Worm (Caenorhabditis elegans): Measurements from ENCODE around the gene F45D3.3.

F45D3.3 gene

ce11 chrV:12599510-12600242 is 49.5 kb upstream of the F45D3.3 start, which contains the start of gene C14C10.5 (continued):
- TF ChIP-seq lin-14 (GFP tag; optimal IDR thresholded peaks at IDR 0.05) (peak; percentile 19), nhr-19 (GFP tag; conservative IDR thresholded peaks at IDR 0.05) (no peak), sptf-1 (tag; optimal IDR thresholded peaks at IDR 0.05) (no peak), mef-2 (tag; optimal IDR thresholded peaks at IDR 0.05) (no peak), lin-39 (tag; optimal IDR thresholded peaks at IDR 0.05) (no peak), nhr-12 (tag; optimal IDR thresholded peaks at IDR 0.05) (no peak), mep-1 (tag; optimal IDR thresholded peaks at IDR 0.05) (no peak), nhr-47 (tag; optimal IDR thresholded peaks at IDR 0.05) (peak; percentile 10), C16A3.4 (tag; optimal IDR thresholded peaks at IDR 0.05) (no peak), C34B4.2 (tag; optimal IDR thresholded peaks at IDR 0.05) (no peak), hpl-2 (GFP tag; optimal IDR thresholded peaks at IDR 0.05) (no peak), rnt-1 (tag; optimal IDR thresholded peaks at IDR 0.05) (no peak), sup-37 (GFP tag; optimal IDR thresholded peaks at IDR 0.05) (no peak), nhr-11 (tag; optimal IDR thresholded peaks at IDR 0.05) (no peak), nhr-90 (tag; optimal IDR thresholded peaks at IDR 0.05; ENCODE audit: poor library complexity) (no peak), hlh-4 (tag; optimal IDR thresholded peaks at IDR 0.05) (no peak), lin-13 (GFP tag; optimal IDR thresholded peaks at IDR 0.05) (no peak), lin-35 (GFP tag; optimal IDR thresholded peaks at IDR 0.05) (peak in 1 of 2 experiments; percentile 19), snu-23 (GFP tag; optimal IDR thresholded peaks at IDR 0.05) (peak; percentile 9), nhr-76 (tag; optimal IDR thresholded peaks at IDR 0.05) (no peak), nhr-20 (tag; optimal IDR thresholded peaks at IDR 0.05) (peak; percentile 14), irx-1 (tag; optimal IDR thresholded peaks at IDR 0.05) (no peak), snpc-4 (tag; optimal IDR thresholded peaks at IDR 0.05) (no peak)

DNA sequence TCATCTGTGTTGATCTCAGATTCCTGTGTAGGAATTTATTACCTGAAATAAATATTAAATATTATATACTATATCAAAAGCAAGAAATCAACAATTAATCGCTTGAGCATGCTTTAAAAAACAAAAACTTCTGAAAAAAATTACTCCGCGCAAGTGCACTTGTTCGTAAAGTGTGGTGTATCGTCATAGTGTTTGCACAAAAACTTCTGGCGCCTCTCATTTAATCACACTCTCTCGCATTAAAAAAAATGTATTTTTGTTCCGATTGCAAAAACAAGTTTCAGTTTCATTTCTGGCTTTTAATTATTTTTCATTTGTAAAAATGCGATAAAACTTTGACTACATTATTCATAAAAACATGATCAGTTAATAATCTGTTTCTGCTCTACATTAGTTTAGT is 48.9 kb upstream of the F45D3.3 start, which contains the start of the genes C14C10.10 and ril-2:
TSS of gene C14C10.10 (minus strand) at position 19 of the 400 bp plus-strand sequence.
TSS of gene ril-2 (minus strand) at position 48 of the 400 bp plus-strand sequence.
- no peak for TF ChIP-seq lin-13 (GFP tag; optimal IDR thresholded peaks at IDR 0.05)
- TF ChIP-seq elt-3 (tag; optimal IDR thresholded peaks at IDR 0.05), result no peak
- TF ChIP-seq lin-14 (GFP tag; optimal IDR thresholded peaks at IDR 0.05), result peak; percentile 56
- TF ChIP-seq dpl-1 (GFP tag; optimal IDR thresholded peaks at IDR 0.05), result peak in 2 of 3 experiments; percentile 43 to 45
- TF ChIP-seq ama-1 (optimal IDR thresholded peaks at IDR 0.05), result no peak
- no peak for TF ChIP-seq blmp-1 (tag; optimal IDR thresholded peaks at IDR 0.05)
- TF ChIP-seq lsy-2 (tag; optimal IDR thresholded peaks at IDR 0.05), result peak; percentile 4 to 51
- TF ChIP-seq hpl-2 (GFP tag; optimal IDR thresholded peaks at IDR 0.05), result no peak
- no peak for TF ChIP-seq zip-4 (GFP tag; optimal IDR thresholded peaks at IDR 0.05)
- TF ChIP-seq ceh-82 (tag; optimal IDR thresholded peaks at IDR 0.05), result peak in 2 of 3 experiments; percentile 13 to 32
- TF ChIP-seq nhr-47 (tag; optimal IDR thresholded peaks at IDR 0.05), result peak; percentile 49
- TF ChIP-seq mep-1 (tag; optimal IDR thresholded peaks at IDR 0.05), result peak; percentile 65
- peak; percentile 24 for TF ChIP-seq snpc-4 (tag; optimal IDR thresholded peaks at IDR 0.05)
- no peak for TF ChIP-seq nhr-12 (tag; optimal IDR thresholded peaks at IDR 0.05)
- TF ChIP-seq nhr-237 (tag; optimal IDR thresholded peaks at IDR 0.05), result no peak
- no peak for TF ChIP-seq C34B4.2 (tag; optimal IDR thresholded peaks at IDR 0.05)
- TF ChIP-seq snu-23 (GFP tag; optimal IDR thresholded peaks at IDR 0.05), result peak; percentile 43
- peak; percentile 84 for TF ChIP-seq F16B12.6 (tag; optimal IDR thresholded peaks at IDR 0.05)
- TF ChIP-seq mef-2 (tag; optimal IDR thresholded peaks at IDR 0.05), result no peak
- no peak for TF ChIP-seq hlh-4 (tag; optimal IDR thresholded peaks at IDR 0.05)
- no peak for TF ChIP-seq elt-2 (tag; optimal IDR thresholded peaks at IDR 0.05)
- TF ChIP-seq nhr-71 (tag; optimal IDR thresholded peaks at IDR 0.05), result peak; percentile 47
- no peak for TF ChIP-seq alr-1 (tag; optimal IDR thresholded peaks at IDR 0.05; ENCODE audit: borderline replicate concordance)
- TF ChIP-seq irx-1 (tag; optimal IDR thresholded peaks at IDR 0.05), result peak; percentile 36
- TF ChIP-seq lin-15B (tag; optimal IDR thresholded peaks at IDR 0.05), result no peak
- no peak for TF ChIP-seq nhr-85 (tag)
- TF ChIP-seq sox-4 (tag; optimal IDR thresholded peaks at IDR 0.05), result no peak
- TF ChIP-seq tbx-2 (tag; optimal IDR thresholded peaks at IDR 0.05), result peak; percentile 0
- TF ChIP-seq skn-1 (tag; optimal IDR thresholded peaks at IDR 0.05), result no peak
- no peak for TF ChIP-seq jun-1 (tag; optimal IDR thresholded peaks at IDR 0.05)
- peak in 1 of 2 experiments; percentile 34 for TF ChIP-seq lin-35 (GFP tag; optimal IDR thresholded peaks at IDR 0.05)
- no peak for TF ChIP-seq egl-27 (tag; optimal IDR thresholded peaks at IDR 0.05)
- no peak for TF ChIP-seq nhr-11 (tag; optimal IDR thresholded peaks at IDR 0.05)
- peak; percentile 28 for TF ChIP-seq rnt-1 (tag; optimal IDR thresholded peaks at IDR 0.05)
- peak; percentile 30 to 33 for TF ChIP-seq efl-1 (optimal IDR thresholded peaks at IDR 0.05)
- TF ChIP-seq efl-1 (GFP tag; optimal IDR thresholded peaks at IDR 0.05 in 1 of 2), result peak; percentile 51 to 94
- TF ChIP-seq aly-2 (tag; optimal IDR thresholded peaks at IDR 0.05), result peak; percentile 13
- TF ChIP-seq xbp-1 (tag; optimal IDR thresholded peaks at IDR 0.05), result peak; percentile 13
- TF ChIP-seq hlh-17 (GFP tag; optimal IDR thresholded peaks at IDR 0.05; ENCODE audit: borderline replicate concordance), result no peak
- no peak for TF ChIP-seq zag-1 (tag; optimal IDR thresholded peaks at IDR 0.05)
- TF ChIP-seq swsn-7 (tag; optimal IDR thresholded peaks at IDR 0.05), result peak; percentile 15

All from whole organism, L1 larva.